Worm (Caenorhabditis elegans) whole organism, L1 larva: ENCODE data around the gene F11D5.5.

Experiments used
- jun-1 ChIP-seq: fragments of 150-350 bp; optimal IDR thresholded peaks from 2 replicates; lab custom pipeline; 2014; ENCODE audit warnings: missing biosample characterization, missing genetic modification reagents, missing genetic modification characterization
- mdl-1 ChIP-seq, 2 experiments: fragments of 150-350 bp; optimal IDR thresholded peaks; 2 replicates each; lab custom pipeline; 2014 to 2017; ENCODE audit warnings: missing biosample characterization in 2 of 2, missing genetic modification characterization in 2 of 2, inconsistent platforms in 1 of 2
- tlp-1 ChIP-seq: fragments of 150-350 bp; optimal IDR thresholded peaks from 2 replicates; lab custom pipeline; 2014; ENCODE audit warnings: missing biosample characterization, missing genetic modification characterization
- unc-62 ChIP-seq: fragments of 150-350 bp; optimal IDR thresholded peaks from 2 replicates; lab custom pipeline; 2014; ENCODE audit warnings: missing biosample characterization, missing genetic modification reagents, missing genetic modification characterization

- TF ChIP-seq mdl-1 (tag; optimal IDR thresholded peaks at IDR 0.05; lab: Kevin White, UChicago) = no peak
- TF ChIP-seq unc-62 = no peak
- no peak for TF ChIP-seq tlp-1 (tag; lab: Kevin White, UChicago)
- TF ChIP-seq jun-1 (tag; lab: Kevin White, UChicago) = no peak
Observed at ce11 chrX:3313939-3314338, 12.1 kb downstream of the F11D5.5 start.
